Worm (Caenorhabditis elegans): ENCODE measurements around the gene F25D1.5.

F25D1.5 gene

DNA sequence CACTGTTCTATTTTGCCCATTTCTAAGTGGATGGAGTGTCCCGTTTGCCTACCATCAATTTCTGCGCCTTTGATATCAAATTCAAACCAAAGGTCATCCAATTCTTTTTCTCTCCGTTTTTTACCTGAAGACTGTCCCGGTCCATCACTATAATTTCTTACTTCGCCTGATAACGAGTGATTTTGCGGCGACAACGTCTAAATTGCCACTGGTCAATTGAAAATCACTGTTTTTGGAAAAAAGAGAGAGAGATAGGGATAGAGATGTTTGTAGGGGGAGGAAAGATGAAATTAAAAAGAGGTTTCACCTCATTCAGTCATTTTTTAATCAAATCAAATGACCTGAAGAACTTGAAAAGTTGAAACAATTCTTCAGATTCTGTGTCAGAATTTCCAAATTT is 24.9 kb upstream of the F25D1.5 start:
- TF ChIP-seq egl-27 (tag; optimal IDR thresholded peaks at IDR 0.05), result no peak
- no peak for TF ChIP-seq sup-37 (GFP tag; optimal IDR thresholded peaks at IDR 0.05)
- no peak for TF ChIP-seq skn-1 (tag; optimal IDR thresholded peaks at IDR 0.05)
- no peak for TF ChIP-seq egl-13 (tag; optimal IDR thresholded peaks at IDR 0.05)
- TF ChIP-seq sox-4 (tag; optimal IDR thresholded peaks at IDR 0.05), result no peak
- TF ChIP-seq grh-1 (GFP tag; IDR thresholded peaks at IDR 0.05), result no peak
- TF ChIP-seq nhr-71 (tag; optimal IDR thresholded peaks at IDR 0.05), result no peak
- no peak for TF ChIP-seq fkh-8 (tag; optimal IDR thresholded peaks at IDR 0.05)
- TF ChIP-seq zag-1 (tag; optimal IDR thresholded peaks at IDR 0.05), result no peak
- no peak for TF ChIP-seq rnt-1 (tag; optimal IDR thresholded peaks at IDR 0.05)
- TF ChIP-seq nhr-85 (tag), result peak; percentile 76
- peak in 1 of 2 experiments; percentile 2 for TF ChIP-seq lsy-2 (tag; optimal IDR thresholded peaks at IDR 0.05)
- TF ChIP-seq elt-3 (tag; optimal IDR thresholded peaks at IDR 0.05), result peak in 2 of 6 experiments; percentile 44 to 65
- no peak for TF ChIP-seq lin-39 (tag; optimal IDR thresholded peaks at IDR 0.05)
- no peak for TF ChIP-seq nhr-237 (tag; optimal IDR thresholded peaks at IDR 0.05)
- no peak for TF ChIP-seq alr-1 (tag; optimal IDR thresholded peaks at IDR 0.05; ENCODE audit: borderline replicate concordance)
- peak in 1 of 2 experiments; percentile 18 for TF ChIP-seq lin-35 (GFP tag; optimal IDR thresholded peaks at IDR 0.05)
- TF ChIP-seq C34B4.2 (tag; optimal IDR thresholded peaks at IDR 0.05), result no peak
- TF ChIP-seq ceh-88 (GFP tag; IDR thresholded peaks at IDR 0.05), result no peak
- no peak for TF ChIP-seq nhr-12 (tag; optimal IDR thresholded peaks at IDR 0.05)
- TF ChIP-seq blmp-1 (tag; optimal IDR thresholded peaks at IDR 0.05), result peak; percentile 70
- TF ChIP-seq lin-14 (GFP tag; optimal IDR thresholded peaks at IDR 0.05), result peak; percentile 59
- no peak for TF ChIP-seq unc-130 (tag; optimal IDR thresholded peaks at IDR 0.05)
- no peak for TF ChIP-seq tbx-2 (tag; optimal IDR thresholded peaks at IDR 0.05)
- peak; percentile 2 for TF ChIP-seq nhr-20 (tag; optimal IDR thresholded peaks at IDR 0.05)
- no peak for TF ChIP-seq aly-2 (tag; optimal IDR thresholded peaks at IDR 0.05)
- TF ChIP-seq nhr-90 (tag; optimal IDR thresholded peaks at IDR 0.05; ENCODE audit: poor library complexity), result no peak

DNA sequence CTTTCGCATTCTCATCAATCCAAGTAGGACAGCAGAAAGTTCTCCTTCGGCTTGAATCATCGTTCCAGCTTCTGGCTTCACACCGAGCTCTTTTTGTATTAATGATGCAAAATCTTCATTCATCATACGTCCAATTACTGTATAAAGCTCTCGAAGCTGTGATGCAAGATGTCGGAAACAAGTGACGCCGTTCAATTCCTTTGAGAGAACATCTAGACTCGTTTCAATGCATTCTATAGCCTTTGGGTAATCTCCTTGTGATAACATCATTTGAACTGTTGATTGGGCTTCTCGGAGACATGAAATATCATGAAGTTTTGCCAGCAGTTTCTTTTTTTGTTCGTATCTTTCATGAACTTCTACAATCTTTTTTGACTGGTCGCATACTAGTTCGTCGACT is 21.9 kb upstream of the F25D1.5 start:
- TF ChIP-seq isw-1 (GFP tag; IDR thresholded peaks at IDR 0.05), result no peak

DNA sequence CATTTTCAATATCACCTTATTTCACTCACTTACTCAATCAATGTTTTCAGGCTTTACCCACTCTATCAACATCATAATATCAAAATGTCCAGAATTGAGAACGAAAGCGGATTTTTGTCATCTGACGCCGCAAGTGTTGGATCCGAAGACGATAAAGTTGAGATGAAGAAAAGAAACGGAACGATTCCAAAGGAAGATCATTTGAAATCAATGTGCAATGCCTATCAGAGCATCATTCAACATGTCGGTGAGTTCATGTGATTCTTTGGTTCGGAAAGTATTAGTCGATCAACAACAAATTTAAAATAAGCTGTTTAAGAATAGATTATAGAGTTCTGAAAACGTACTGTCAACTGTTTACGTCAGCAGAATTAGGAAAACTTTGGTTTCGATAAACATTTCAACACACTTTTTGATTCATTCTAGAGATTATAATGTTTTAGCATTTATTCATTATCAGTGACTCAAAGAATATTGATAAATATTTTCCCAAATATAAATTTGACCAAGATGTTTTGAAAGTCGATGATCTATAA is 18.3 kb upstream of the F25D1.5 start, which contains the start of gene cat-4:
cat-4 (plus strand) TSS at position 51 of the 536 bp plus-strand sequence.
- TF ChIP-seq elt-2 (tag; optimal IDR thresholded peaks at IDR 0.05) (peak; percentile 80), dsc-1 (tag; optimal IDR thresholded peaks at IDR 0.05) (no peak)

DNA sequence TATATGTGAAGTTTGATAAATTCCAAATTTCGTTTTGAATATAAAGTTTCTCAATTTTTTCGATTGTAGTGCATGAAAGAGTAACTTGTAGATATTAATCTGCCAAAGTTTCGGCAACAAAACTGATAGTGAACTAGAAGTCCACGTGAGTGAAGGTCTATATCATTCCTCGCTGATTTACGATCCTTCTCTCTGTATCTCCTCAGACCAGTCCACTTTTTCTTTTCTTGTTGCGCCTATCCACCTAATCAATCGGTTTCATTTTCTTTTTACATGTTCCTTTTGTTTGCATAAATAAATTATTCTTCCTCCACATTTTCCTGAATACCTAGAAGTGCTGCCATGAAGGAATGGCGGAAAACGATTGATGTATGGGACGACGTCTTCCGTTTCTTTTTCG is 17.6 kb upstream of the F25D1.5 start:
- TF ChIP-seq blmp-1 (tag; optimal IDR thresholded peaks at IDR 0.05), result peak; percentile 84
- no peak for TF ChIP-seq snu-23 (GFP tag; optimal IDR thresholded peaks at IDR 0.05)
- no peak for TF ChIP-seq jun-1 (tag; optimal IDR thresholded peaks at IDR 0.05)
- no peak for TF ChIP-seq efl-1 (optimal IDR thresholded peaks at IDR 0.05)
- TF ChIP-seq efl-1 (GFP tag; optimal IDR thresholded peaks at IDR 0.05 in 1 of 2), result peak in 1 of 2 experiments; percentile 81
- TF ChIP-seq hlh-4 (tag; optimal IDR thresholded peaks at IDR 0.05), result no peak
- TF ChIP-seq fkh-10 (GFP tag; optimal IDR thresholded peaks at IDR 0.05), result no peak
- no peak for TF ChIP-seq egl-13 (tag; optimal IDR thresholded peaks at IDR 0.05)
- no peak for TF ChIP-seq mab-9 (GFP tag; IDR thresholded peaks at IDR 0.05)
- peak in 1 of 6 experiments; percentile 35 for TF ChIP-seq elt-3 (tag; optimal IDR thresholded peaks at IDR 0.05)
- TF ChIP-seq ceh-63 (GFP tag; optimal IDR thresholded peaks at IDR 0.05), result no peak
- TF ChIP-seq nhr-85 (tag), result peak; percentile 48
